Worm (Caenorhabditis elegans): ENCODE results near the gene C14A4.13.

DNA sequence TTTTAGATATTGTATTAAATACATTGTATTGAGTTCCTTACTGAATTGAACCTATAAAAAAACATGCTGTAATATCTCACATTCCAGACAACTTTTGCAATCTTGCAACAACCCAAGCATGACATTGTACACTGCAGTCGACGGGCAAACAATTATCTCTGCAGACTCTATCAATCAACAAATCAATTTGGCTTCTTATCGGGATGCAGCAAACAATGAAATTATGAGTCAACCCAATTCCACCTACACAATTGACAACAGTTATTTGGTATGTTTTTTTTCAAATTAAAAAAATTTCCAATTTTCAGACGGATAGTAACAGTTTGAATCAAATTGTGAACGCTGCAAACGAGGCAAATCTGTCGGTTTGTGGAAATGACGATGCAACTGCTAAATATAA lies 12.7 kb downstream of the C14A4.13 start:
- TF ChIP-seq W03F9.2 (tag; optimal IDR thresholded peaks at IDR 0.05) (no peak), dao-5 (tag; optimal IDR thresholded peaks at IDR 0.05) (no peak), him-1 (tag; optimal IDR thresholded peaks at IDR 0.05) (no peak)

All from whole organism, L4/young adult.